Fruit fly (Drosophila melanogaster) whole organism, prepupa: Measurements from ENCODE around the gene CG14431.

Experiments used
- Blimp-1 ChIP-seq: fragments of 200-800 bp; sonication (Bioruptor generic); optimal IDR thresholded peaks from 3 replicates; lab custom pipeline; 2017; ENCODE audit warnings: missing biosample characterization, missing genetic modification characterization, mild to moderate bottlenecking, moderate library complexity, missing genetic modification reagents
- CG10631 ChIP-seq: fragments of 200-800 bp; sonication (Bioruptor generic); optimal IDR thresholded peaks from 2 replicates; lab custom pipeline; 2016; ENCODE audit warnings: missing biosample characterization, missing genetic modification characterization
- CG10669 ChIP-seq: fragments of 200-800 bp; sonication (Bioruptor generic); optimal IDR thresholded peaks from 3 replicates; lab custom pipeline; 2018; ENCODE audit warnings: missing biosample characterization, mild to moderate bottlenecking, missing genetic modification characterization, moderate library complexity
- CG11294 ChIP-seq: fragments of 200-800 bp; sonication (Bioruptor generic); IDR thresholded peaks from 2 replicates; pipeline ENCODE4 v1.3.6; 2022; ENCODE audit warnings: missing biosample characterization, missing genetic modification characterization
- CG11762 ChIP-seq: fragments of 200-800 bp; sonication (Bioruptor generic); optimal IDR thresholded peaks from 3 replicates; lab custom pipeline; 2016; ENCODE audit warnings: missing biosample characterization, missing genetic modification characterization; ENCODE audit not compliant: insufficient read depth
- CG11902 ChIP-seq: fragments of 200-800 bp; sonication (Bioruptor generic); optimal IDR thresholded peaks from 3 replicates; lab custom pipeline; 2016; ENCODE audit warnings: missing biosample characterization, missing genetic modification characterization
- CG15336 ChIP-seq: fragments of 200-800 bp; sonication (Bioruptor generic); IDR thresholded peaks from 2 replicates; pipeline ENCODE4 v1.3.6; 2022; ENCODE audit warnings: missing biosample characterization, missing genetic modification characterization
- CG1621 ChIP-seq: fragments of 200-800 bp; sonication (Bioruptor generic); optimal IDR thresholded peaks from 3 replicates; lab custom pipeline; 2018; ENCODE audit warnings: missing biosample characterization, mild to moderate bottlenecking, missing genetic modification characterization
- CG16779 ChIP-seq: fragments of 200-800 bp; sonication (Bioruptor generic); optimal IDR thresholded peaks from 3 replicates; lab custom pipeline; 2017; ENCODE audit warnings: missing biosample characterization, mild to moderate bottlenecking, missing genetic modification characterization
- CG31627 ChIP-seq: fragments of 200-800 bp; sonication (Bioruptor generic); optimal IDR thresholded peaks from 3 replicates; lab custom pipeline; 2016; ENCODE audit warnings: missing biosample characterization, missing genetic modification characterization
- CG32006 ChIP-seq: fragments of 200-800 bp; sonication (Bioruptor generic); optimal IDR thresholded peaks from 3 replicates; lab custom pipeline; 2017; ENCODE audit warnings: missing biosample characterization, mild to moderate bottlenecking, missing genetic modification characterization
- CG34406 ChIP-seq: fragments of 200-800 bp; sonication (Bioruptor generic); optimal IDR thresholded peaks from 3 replicates; lab custom pipeline; 2016; ENCODE audit warnings: missing biosample characterization, missing genetic modification characterization
- CG6163 ChIP-seq: fragments of 200-800 bp; sonication (Bioruptor generic); IDR thresholded peaks from 3 replicates; pipeline ENCODE4 v1.3.6; 2022; ENCODE audit warnings: missing biosample characterization, missing genetic modification characterization
- CG6276 ChIP-seq: fragments of 200-800 bp; sonication (Bioruptor generic); optimal IDR thresholded peaks from 2 replicates; lab custom pipeline; 2017; ENCODE audit warnings: missing biosample characterization, mild to moderate bottlenecking, missing genetic modification characterization
- CG6792 ChIP-seq: fragments of 200-800 bp; sonication (Bioruptor generic); optimal IDR thresholded peaks from 3 replicates; lab custom pipeline; 2016; ENCODE audit warnings: missing biosample characterization, missing genetic modification characterization
- CG6808 ChIP-seq: fragments of 200-800 bp; sonication (Bioruptor generic); optimal IDR thresholded peaks from 3 replicates; lab custom pipeline; 2017; ENCODE audit warnings: missing biosample characterization, missing genetic modification characterization, mild to moderate bottlenecking, moderate library complexity, missing genetic modification reagents
- CG6854 ChIP-seq: fragments of 200-800 bp; sonication (Bioruptor generic); optimal IDR thresholded peaks from 2 replicates; lab custom pipeline; 2017; ENCODE audit warnings: missing biosample characterization, mild to moderate bottlenecking, missing genetic modification characterization
- CG7368 ChIP-seq: fragments of 200-800 bp; sonication (Bioruptor generic); optimal IDR thresholded peaks from 3 replicates; lab custom pipeline; 2016; ENCODE audit warnings: missing biosample characterization, missing genetic modification characterization
- CG8119 ChIP-seq: fragments of 200-800 bp; sonication (Bioruptor generic); IDR thresholded peaks from 3 replicates; pipeline ENCODE4 v1.3.6; 2022; ENCODE audit warnings: missing biosample characterization, missing genetic modification characterization
- CG8319 ChIP-seq: fragments of 200-800 bp; sonication (Bioruptor generic); optimal IDR thresholded peaks from 3 replicates; lab custom pipeline; 2016; ENCODE audit warnings: missing biosample characterization, missing genetic modification characterization
- CG8632 ChIP-seq: fragments of 200-800 bp; sonication (Bioruptor generic); optimal IDR thresholded peaks from 3 replicates; lab custom pipeline; 2016; ENCODE audit warnings: missing biosample characterization, missing genetic modification characterization
- CG9139 ChIP-seq: fragments of 200-800 bp; sonication (Bioruptor generic); optimal IDR thresholded peaks from 3 replicates; lab custom pipeline; 2017; ENCODE audit warnings: missing biosample characterization, mild to moderate bottlenecking, missing genetic modification characterization
- Eip75B ChIP-seq: fragments of 200-800 bp; sonication (Bioruptor generic); optimal IDR thresholded peaks from 3 replicates; lab custom pipeline; 2016; ENCODE audit warnings: missing biosample characterization, missing genetic modification characterization
- Eip78C ChIP-seq: fragments of 200-800 bp; sonication (Bioruptor generic); peaks from one replicate; lab custom pipeline; 2016; ENCODE audit warnings: missing biosample characterization, missing genetic modification characterization
- Ets96B ChIP-seq: fragments of 200-800 bp; optimal IDR thresholded peaks from 2 replicates; lab custom pipeline; 2019; ENCODE audit warnings: missing biosample characterization, mild to moderate bottlenecking, missing genetic modification characterization, moderate library complexity
- Hr38 ChIP-seq: sonication (Bioruptor generic); optimal IDR thresholded peaks from 2 replicates; lab custom pipeline; 2016; ENCODE audit warnings: missing biosample characterization, missing genetic modification characterization
- Hr39 ChIP-seq: fragments of 200-800 bp; sonication (Bioruptor generic); optimal IDR thresholded peaks from 2 replicates; lab custom pipeline; 2016; ENCODE audit warnings: missing biosample characterization, missing genetic modification characterization
- OdsH ChIP-seq: fragments of 200-800 bp; sonication (Bioruptor generic); optimal IDR thresholded peaks from 3 replicates; lab custom pipeline; 2016; ENCODE audit warnings: missing biosample characterization, missing genetic modification characterization
- Smox ChIP-seq: fragments of 200-800 bp; sonication (Bioruptor generic); optimal IDR thresholded peaks from 3 replicates; lab custom pipeline; 2016; ENCODE audit warnings: missing biosample characterization, missing genetic modification characterization
- Sox14 ChIP-seq: fragments of 200-800 bp; sonication (Bioruptor generic); optimal IDR thresholded peaks from 3 replicates; lab custom pipeline; 2016; ENCODE audit warnings: missing biosample characterization, missing genetic modification characterization
- Sox15 ChIP-seq: fragments of 200-800 bp; sonication (Bioruptor generic); optimal IDR thresholded peaks from 3 replicates; lab custom pipeline; 2016; ENCODE audit warnings: missing biosample characterization, missing genetic modification characterization
- achi ChIP-seq: fragments of 200-800 bp; sonication (Bioruptor generic); optimal IDR thresholded peaks from 3 replicates; lab custom pipeline; 2016; ENCODE audit warnings: missing biosample characterization, missing genetic modification characterization
- cyc ChIP-seq: fragments of 200-800 bp; sonication (Bioruptor generic); optimal IDR thresholded peaks from 3 replicates; lab custom pipeline; 2016; ENCODE audit warnings: missing biosample characterization, missing genetic modification characterization
- dac ChIP-seq: fragments of 200-800 bp; sonication (Bioruptor generic); optimal IDR thresholded peaks from 2 replicates; lab custom pipeline; 2017; ENCODE audit warnings: missing biosample characterization, mild to moderate bottlenecking, missing genetic modification characterization
- eg ChIP-seq: fragments of 200-800 bp; sonication (Bioruptor generic); IDR thresholded peaks from 3 replicates; pipeline ENCODE4 v1.3.6; 2022; ENCODE audit warnings: missing biosample characterization, missing genetic modification characterization
- esn ChIP-seq: fragments of 200-800 bp; sonication (Bioruptor generic); optimal IDR thresholded peaks from 2 replicates; lab custom pipeline; 2016; ENCODE audit warnings: missing biosample characterization, mild to moderate bottlenecking, missing genetic modification characterization, moderate library complexity
- fd85E ChIP-seq: fragments of 200-800 bp; sonication (Bioruptor generic); optimal IDR thresholded peaks from 3 replicates; lab custom pipeline; 2016; ENCODE audit warnings: missing biosample characterization, missing genetic modification characterization
- fkh ChIP-seq: fragments of 200-800 bp; sonication (Bioruptor generic); optimal IDR thresholded peaks from 3 replicates; lab custom pipeline; 2017; ENCODE audit warnings: missing biosample characterization, mild to moderate bottlenecking, missing genetic modification characterization, moderate library complexity
- lz ChIP-seq: fragments of 200-800 bp; sonication (Bioruptor generic); optimal IDR thresholded peaks from 3 replicates; lab custom pipeline; 2016; ENCODE audit warnings: missing biosample characterization, missing genetic modification characterization
- net ChIP-seq: fragments of 200-800 bp; sonication (Bioruptor generic); optimal IDR thresholded peaks from 3 replicates; lab custom pipeline; 2016; ENCODE audit warnings: missing biosample characterization, missing genetic modification characterization
- pdm3 ChIP-seq: fragments of 200-800 bp; sonication (Bioruptor generic); optimal IDR thresholded peaks from 3 replicates; lab custom pipeline; 2016; ENCODE audit warnings: missing biosample characterization, missing genetic modification characterization
- salr ChIP-seq, 2 experiments: fragments of 200-800 bp; sonication (Bioruptor generic); optimal IDR thresholded peaks; 3 replicates each; lab custom pipeline; 2016 to 2018; ENCODE audit warnings: missing biosample characterization in 2 of 2, missing genetic modification characterization in 2 of 2, mild to moderate bottlenecking in 1 of 2
- spab ChIP-seq: fragments of 200-800 bp; sonication (Bioruptor generic); optimal IDR thresholded peaks from 2 replicates; lab custom pipeline; 2017; ENCODE audit warnings: missing biosample characterization, mild to moderate bottlenecking, missing genetic modification characterization, missing genetic modification reagents
- ss ChIP-seq, 2 experiments: fragments of 200-800 bp; sonication (Bioruptor generic); optimal IDR thresholded peaks; 2 replicates in 1 of 2; 3 replicates in 1 of 2; lab custom pipeline; 2017 to 2018; ENCODE audit warnings: mild to moderate bottlenecking in 2 of 2, missing biosample characterization in 2 of 2, missing genetic modification characterization in 2 of 2, moderate library complexity in 1 of 2
- svp ChIP-seq: fragments of 200-800 bp; sonication (Bioruptor generic); peaks from one replicate; lab custom pipeline; 2016; ENCODE audit warnings: missing biosample characterization, missing genetic modification characterization
- topi ChIP-seq: fragments of 200-800 bp; sonication (Bioruptor generic); optimal IDR thresholded peaks from 3 replicates; lab custom pipeline; 2016; ENCODE audit warnings: missing biosample characterization, missing genetic modification characterization

The CG14431 gene

DNA sequence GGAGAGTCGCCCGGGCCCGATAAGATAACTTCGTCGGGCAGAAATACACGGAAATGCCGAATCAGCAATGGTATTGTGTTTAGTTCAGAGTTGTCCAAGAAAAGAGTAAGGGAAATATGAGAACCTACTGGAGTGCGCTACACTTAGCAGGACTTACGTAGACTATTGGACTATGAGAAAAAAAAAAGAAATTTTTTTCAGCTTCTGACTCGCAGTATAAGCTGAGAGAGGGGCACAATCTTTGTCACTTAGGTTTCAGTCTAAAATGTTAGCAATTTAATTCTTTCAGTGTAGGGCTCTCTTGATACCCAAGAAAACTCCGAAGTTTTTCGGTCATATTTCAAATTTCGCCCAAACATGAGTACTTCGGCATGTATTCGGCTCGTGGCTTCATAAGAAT is 85.7 kb downstream of the CG14431 start (continued):
- no peak for TF ChIP-seq fd85E (GFP tag; lab: Kevin White, UChicago)
- TF ChIP-seq dac (GFP tag; lab: Kevin White, UChicago), result no peak
- TF ChIP-seq spab, result no peak
- no peak for TF ChIP-seq CG6808 (GFP tag; lab: Kevin White, UChicago)
- peak; percentile 86 for TF ChIP-seq topi
- 0 out of 2 replicates have a peak, but pooled peaks have one; percentile 25 for TF ChIP-seq CG15336 (GFP tag; lab: Robert Waterston, UW)
- peak; percentile 86 for TF ChIP-seq cyc (GFP tag; lab: Kevin White, UChicago)
- TF ChIP-seq achi, result peak; percentile 47
- TF ChIP-seq Eip75B, result peak; percentile 14
- TF ChIP-seq CG8319, result peak; percentile 39
- TF ChIP-seq CG6854 (GFP tag; lab: Kevin White, UChicago), result peak; percentile 45
- peak; percentile 40; the same call in 2 of the 3 replicates for TF ChIP-seq eg (GFP tag; lab: Robert Waterston, UW)
- no peak for TF ChIP-seq CG7368 (GFP tag; lab: Kevin White, UChicago)
- peak; percentile 86 for TF ChIP-seq esn (GFP tag; lab: Kevin White, UChicago)
- TF ChIP-seq CG10631 (GFP tag; lab: Kevin White, UChicago), result peak; percentile 39
- peak; percentile 25 for TF ChIP-seq net (GFP tag; lab: Kevin White, UChicago)
- TF ChIP-seq CG11294, result no peak
- TF ChIP-seq Hr39 (GFP tag; lab: Kevin White, UChicago), result peak; percentile 88
- peak; percentile 39 for TF ChIP-seq CG11762 (GFP tag; lab: Kevin White, UChicago)
- peak; percentile 62 for TF ChIP-seq OdsH
- TF ChIP-seq CG34406, result peak; percentile 57
- TF ChIP-seq CG31627 (GFP tag; lab: Kevin White, UChicago), result peak; percentile 89
- no peak for TF ChIP-seq fkh
- TF ChIP-seq Smox (GFP tag; lab: Kevin White, UChicago), result peak; percentile 83
- TF ChIP-seq ss (GFP tag; optimal IDR thresholded peaks at IDR 0.05; lab: Kevin White, UChicago), result no peak
- no peak for TF ChIP-seq CG9139 (GFP tag; lab: Kevin White, UChicago)
- TF ChIP-seq CG32006, result peak; percentile 27
- TF ChIP-seq Sox15 (GFP tag; lab: Kevin White, UChicago), result peak; percentile 48
- no peak for TF ChIP-seq CG10669 (GFP tag; lab: Kevin White, UChicago)
- no peak for TF ChIP-seq Ets96B (tag; lab: Kevin White, UChicago)
- peak; percentile 32 for TF ChIP-seq CG11902 (GFP tag; lab: Kevin White, UChicago)
- no peak for TF ChIP-seq CG1621 (tag; lab: Kevin White, UChicago)

DNA sequence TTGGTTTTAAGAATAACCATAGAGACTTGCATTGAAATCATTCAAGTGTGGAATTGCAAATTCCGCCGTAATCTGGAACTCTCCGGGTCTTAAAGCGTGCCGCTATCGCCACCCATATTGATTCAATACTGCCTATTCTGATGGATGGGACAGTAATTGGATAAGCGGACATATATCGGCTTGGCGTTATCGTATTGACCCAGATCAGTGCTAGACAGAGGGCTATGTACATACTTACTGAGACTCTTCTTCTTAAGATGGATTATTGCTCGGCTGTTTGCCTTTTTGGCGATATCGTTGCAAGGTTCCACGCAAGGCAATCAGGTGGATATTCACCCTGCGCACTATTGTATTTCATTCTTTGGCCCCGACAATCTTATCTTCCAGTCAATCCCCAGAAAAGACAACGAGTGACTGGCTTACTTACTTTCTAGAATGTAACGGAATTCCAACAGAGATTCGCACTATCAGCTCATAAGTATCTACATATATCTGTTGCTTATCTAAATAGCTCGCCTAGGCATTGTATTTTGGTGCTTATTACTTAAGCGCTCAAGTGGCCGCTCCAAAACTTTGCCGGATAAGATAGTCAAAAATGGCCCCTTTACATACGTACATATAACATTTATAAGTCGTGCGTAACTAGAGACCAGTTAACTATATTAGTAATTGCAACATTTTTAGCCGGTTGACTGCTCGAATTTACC is 86.5 kb downstream of the CG14431 start:
- TF ChIP-seq CG6808 (GFP tag; lab: Kevin White, UChicago) (peak; percentile 41), CG8632 (peak; percentile 31), CG8319 (no peak), Sox14 (GFP tag; lab: Kevin White, UChicago) (no peak), CG6163 (GFP tag; lab: Robert Waterston, UW) (0 out of 3 replicates have a peak, but pooled peaks have one; percentile 31), lz (GFP tag; lab: Kevin White, UChicago) (no peak), CG6276 (GFP tag; lab: Kevin White, UChicago) (no peak), spab (peak; percentile 30), svp (peak; percentile 51), Smox (GFP tag; lab: Kevin White, UChicago) (no peak), CG6854 (GFP tag; lab: Kevin White, UChicago) (no peak), CG10631 (GFP tag; lab: Kevin White, UChicago) (peak; percentile 40), Hr38 (GFP tag; lab: Kevin White, UChicago) (no peak), CG1621 (tag; lab: Kevin White, UChicago) (peak; percentile 38), OdsH (peak; percentile 7), topi (no peak), Eip75B (no peak), CG7368 (GFP tag; lab: Kevin White, UChicago) (no peak), salr (GFP tag; optimal IDR thresholded peaks at IDR 0.05; lab: Kevin White, UChicago) (peak in 1 of 2 experiments; percentile 28), CG34406 (peak; percentile 10), pdm3 (GFP tag; lab: Kevin White, UChicago) (peak; percentile 19), fkh (peak; percentile 66), achi (no peak), CG9139 (GFP tag; lab: Kevin White, UChicago) (peak; percentile 68), CG6792 (GFP tag; lab: Kevin White, UChicago) (peak; percentile 7), CG10669 (GFP tag; lab: Kevin White, UChicago) (peak; percentile 40), esn (GFP tag; lab: Kevin White, UChicago) (no peak), Ets96B (tag; lab: Kevin White, UChicago) (no peak), Blimp-1 (no peak), ss (GFP tag; optimal IDR thresholded peaks at IDR 0.05; lab: Kevin White, UChicago) (peak; percentile 14 to 59), CG32006 (no peak), CG16779 (tag; lab: Kevin White, UChicago) (no peak), Eip78C (peak; percentile 42), CG8119 (GFP tag; lab: Robert Waterston, UW) (no peak)
